Worm (Caenorhabditis elegans) whole organism, L1 larva: ENCODE data around the gene col-166.
A peak's percentile ranks its signal among the peaks of the same experiment; 100 is the strongest.

ENCODE experiments used
- C34B4.2 ChIP-seq: sonication (generic microtip); optimal IDR thresholded peaks from 2 replicates; lab custom pipeline; 2017; ENCODE audit warnings: mild to moderate bottlenecking, missing genetic modification characterization, missing compliant biosample characterization
- F16B12.6 ChIP-seq: fragments of 150-350 bp; optimal IDR thresholded peaks from 2 replicates; lab custom pipeline; 2014; ENCODE audit warnings: missing biosample characterization, missing genetic modification characterization
- Y116A8C.19 ChIP-seq: sonication (generic microtip); optimal IDR thresholded peaks from 2 replicates; lab custom pipeline; 2016; ENCODE audit warnings: missing compliant biosample characterization, missing genetic modification characterization, borderline replicate concordance
- alr-1 ChIP-seq: fragments of 200-800 bp; sonication (Bioruptor generic); optimal IDR thresholded peaks from 2 replicates; lab custom pipeline; 2018; ENCODE audit warnings: borderline replicate concordance, mild to moderate bottlenecking, missing genetic modification characterization, missing compliant biosample characterization
- ama-1 ChIP-seq: fragments of 150-350 bp; optimal IDR thresholded peaks from 2 replicates; lab custom pipeline; 2014
- blmp-1 ChIP-seq: fragments of 150-350 bp; optimal IDR thresholded peaks from 2 replicates; lab custom pipeline; 2014; ENCODE audit warnings: missing biosample characterization, missing genetic modification characterization
- ceh-63 ChIP-seq: fragments of 200-800 bp; sonication (Bioruptor generic); optimal IDR thresholded peaks from 2 replicates; lab custom pipeline; 2018; ENCODE audit warnings: mild to moderate bottlenecking, missing genetic modification characterization, missing compliant biosample characterization
- ceh-8 ChIP-seq: fragments of 200-800 bp; sonication (Bioruptor generic); optimal IDR thresholded peaks from 2 replicates; lab custom pipeline; 2018; ENCODE audit warnings: mild to moderate bottlenecking, missing genetic modification characterization, moderate library complexity, missing compliant biosample characterization
- ceh-88 ChIP-seq: fragments of 200-800 bp; sonication (Bioruptor generic); IDR thresholded peaks from 2 replicates; pipeline ENCODE4 v1.3.6; 2022; ENCODE audit warnings: missing genetic modification characterization, missing compliant biosample characterization
- ceh-90 ChIP-seq: sonication (generic microtip); optimal IDR thresholded peaks from 2 replicates; lab custom pipeline; 2016; ENCODE audit warnings: missing genetic modification characterization, missing compliant biosample characterization
- ces-1 ChIP-seq: fragments of 150-350 bp; optimal IDR thresholded peaks from 2 replicates; lab custom pipeline; 2014; ENCODE audit warnings: missing biosample characterization, missing genetic modification reagents, missing genetic modification characterization
- dpl-1 ChIP-seq, 3 experiments: fragments of 150-350 bp in 2 of 3; sonication (generic microtip) in 1 of 3; optimal IDR thresholded peaks; 2 replicates each; lab custom pipeline; 2014 to 2017; ENCODE audit warnings: missing biosample characterization in 3 of 3, missing genetic modification characterization in 3 of 3, missing genetic modification reagents in 3 of 3
- dsc-1 ChIP-seq: sonication (generic microtip); optimal IDR thresholded peaks from 2 replicates; lab custom pipeline; 2016; ENCODE audit warnings: mild to moderate bottlenecking, missing genetic modification characterization, missing compliant biosample characterization
- efl-3 ChIP-seq: fragments of 200-800 bp; sonication (Bioruptor generic); optimal IDR thresholded peaks from 2 replicates; lab custom pipeline; 2018; ENCODE audit warnings: mild to moderate bottlenecking, missing genetic modification characterization, missing compliant biosample characterization
- egl-13 ChIP-seq: sonication (generic microtip); optimal IDR thresholded peaks from 2 replicates; lab custom pipeline; 2016; ENCODE audit warnings: missing genotype, missing genetic modification reagents, missing genetic modification characterization, missing compliant biosample characterization
- egl-27 ChIP-seq, 2 experiments: fragments of 150-350 bp in 1 of 2; sonication (generic microtip); optimal IDR thresholded peaks; 3 replicates each; lab custom pipeline; 2017 to 2018; ENCODE audit warnings: missing biosample characterization in 2 of 2, missing genetic modification characterization in 2 of 2, missing genetic modification reagents in 2 of 2
- elt-2 ChIP-seq: sonication (generic microtip); optimal IDR thresholded peaks from 2 replicates; lab custom pipeline; 2016; ENCODE audit warnings: missing genetic modification characterization, mild to moderate bottlenecking, inconsistent platforms, missing compliant biosample characterization, missing genetic modification reagents
- elt-3 ChIP-seq, 6 experiments: fragments of 150-350 bp in 1 of 6; sonication (generic microtip); optimal IDR thresholded peaks; 2 replicates each; lab custom pipeline; 2017 to 2018; ENCODE audit warnings: missing biosample characterization in 6 of 6, missing genetic modification characterization in 6 of 6, inconsistent platforms in 1 of 6
- fos-1 ChIP-seq: fragments of 150-350 bp; optimal IDR thresholded peaks from 2 replicates; lab custom pipeline; 2014; ENCODE audit warnings: missing biosample characterization, missing genetic modification characterization
- hlh-4 ChIP-seq: sonication (generic microtip); optimal IDR thresholded peaks from 2 replicates; lab custom pipeline; 2016; ENCODE audit warnings: mild to moderate bottlenecking, missing genetic modification characterization, missing compliant biosample characterization
- hpl-2 ChIP-seq: fragments of 150-350 bp; optimal IDR thresholded peaks from 2 replicates; lab custom pipeline; 2014; ENCODE audit warnings: missing biosample characterization, missing genetic modification reagents, missing genetic modification characterization
- irx-1 ChIP-seq: sonication (generic microtip); optimal IDR thresholded peaks from 2 replicates; lab custom pipeline; 2016; ENCODE audit warnings: missing genetic modification characterization, missing compliant biosample characterization
- isw-1 ChIP-seq: fragments of 200-800 bp; sonication (Bioruptor generic); IDR thresholded peaks from 2 replicates; pipeline ENCODE4 v1.3.6; 2022; ENCODE audit warnings: missing genetic modification characterization, missing compliant biosample characterization
- jun-1 ChIP-seq: fragments of 150-350 bp; optimal IDR thresholded peaks from 2 replicates; lab custom pipeline; 2014; ENCODE audit warnings: missing biosample characterization, missing genetic modification reagents, missing genetic modification characterization
- lin-14 ChIP-seq: fragments of 200-800 bp; sonication (Bioruptor generic); optimal IDR thresholded peaks from 2 replicates; lab custom pipeline; 2018; ENCODE audit warnings: mild to moderate bottlenecking, missing genetic modification characterization, moderate library complexity, missing compliant biosample characterization
- lin-35 ChIP-seq, 2 experiments: fragments of 150-350 bp; optimal IDR thresholded peaks; 2 replicates each; lab custom pipeline; 2014; ENCODE audit warnings: missing biosample characterization in 2 of 2, missing genetic modification characterization in 2 of 2, missing genetic modification reagents in 2 of 2
- lin-39 ChIP-seq: fragments of 150-350 bp; optimal IDR thresholded peaks from 2 replicates; lab custom pipeline; 2014; ENCODE audit warnings: missing biosample characterization, missing genetic modification reagents, missing genetic modification characterization
- lir-3 ChIP-seq: sonication (generic microtip); optimal IDR thresholded peaks from 2 replicates; lab custom pipeline; 2016; ENCODE audit warnings: mild to moderate bottlenecking, missing genetic modification characterization, moderate library complexity, missing compliant biosample characterization; ENCODE audit not compliant: poor library complexity
- lsy-2 ChIP-seq, 2 experiments: fragments of 150-350 bp; optimal IDR thresholded peaks; 2 replicates each; lab custom pipeline; 2014; ENCODE audit warnings: missing biosample characterization in 2 of 2, missing genetic modification characterization in 2 of 2
- mab-9 ChIP-seq: fragments of 200-800 bp; sonication (Bioruptor generic); IDR thresholded peaks from 2 replicates; pipeline ENCODE4 v1.3.6; 2022; ENCODE audit warnings: missing genetic modification reagents, missing genetic modification characterization, missing compliant biosample characterization
- mdl-1 ChIP-seq, 2 experiments: fragments of 150-350 bp; optimal IDR thresholded peaks; 2 replicates each; lab custom pipeline; 2014 to 2017; ENCODE audit warnings: missing biosample characterization in 2 of 2, missing genetic modification characterization in 2 of 2, inconsistent platforms in 1 of 2
- nhr-12 ChIP-seq: sonication (generic microtip); optimal IDR thresholded peaks from 2 replicates; lab custom pipeline; 2017; ENCODE audit warnings: missing biosample characterization, missing genetic modification characterization
- nhr-19 ChIP-seq: fragments of 200-800 bp; sonication (Bioruptor generic); conservative IDR thresholded peaks from 2 replicates; pipeline ENCODE4 v1.3.6; 2022; ENCODE audit warnings: missing genetic modification characterization, missing compliant biosample characterization
- nhr-20 ChIP-seq: sonication (generic microtip); optimal IDR thresholded peaks from 2 replicates; lab custom pipeline; 2016; ENCODE audit warnings: mild to moderate bottlenecking, missing genetic modification characterization, missing compliant biosample characterization
- nhr-237 ChIP-seq: fragments of 150-350 bp; optimal IDR thresholded peaks from 2 replicates; lab custom pipeline; 2014; ENCODE audit warnings: missing biosample characterization, missing genetic modification characterization
- nhr-47 ChIP-seq: sonication (generic microtip); optimal IDR thresholded peaks from 2 replicates; lab custom pipeline; 2016; ENCODE audit warnings: mild to moderate bottlenecking, missing genetic modification characterization, moderate library complexity, missing compliant biosample characterization
- nhr-71 ChIP-seq: sonication (generic microtip); optimal IDR thresholded peaks from 2 replicates; lab custom pipeline; 2016; ENCODE audit warnings: mild to moderate bottlenecking, missing genetic modification characterization, moderate library complexity, missing compliant biosample characterization
- nhr-76 ChIP-seq: sonication (generic microtip); optimal IDR thresholded peaks from 2 replicates; lab custom pipeline; 2017; ENCODE audit warnings: missing biosample characterization, missing genetic modification characterization
- pax-3 ChIP-seq: fragments of 200-800 bp; sonication (Bioruptor generic); optimal IDR thresholded peaks from 2 replicates; lab custom pipeline; 2018; ENCODE audit warnings: mild to moderate bottlenecking, missing genetic modification characterization, moderate library complexity, missing compliant biosample characterization
- rnt-1 ChIP-seq: sonication (generic microtip); optimal IDR thresholded peaks from 2 replicates; lab custom pipeline; 2016; ENCODE audit warnings: mild to moderate bottlenecking, missing genetic modification characterization, moderate library complexity, missing compliant biosample characterization
- snpc-4 ChIP-seq: fragments of 150-350 bp; optimal IDR thresholded peaks from 2 replicates; lab custom pipeline; 2014; ENCODE audit warnings: missing biosample characterization, missing genetic modification characterization
- snu-23 ChIP-seq: sonication (generic microtip); optimal IDR thresholded peaks from 2 replicates; lab custom pipeline; 2016; ENCODE audit warnings: missing genetic modification characterization, missing compliant biosample characterization
- sup-37 ChIP-seq: fragments of 200-800 bp; sonication (Bioruptor generic); optimal IDR thresholded peaks from 2 replicates; lab custom pipeline; 2018; ENCODE audit warnings: mild to moderate bottlenecking, missing genetic modification characterization, missing compliant biosample characterization
- swsn-7 ChIP-seq: sonication (generic microtip); optimal IDR thresholded peaks from 2 replicates; lab custom pipeline; 2016; ENCODE audit warnings: missing genetic modification characterization, missing compliant biosample characterization
- tbx-2 ChIP-seq: sonication (generic microtip); optimal IDR thresholded peaks from 2 replicates; lab custom pipeline; 2016; ENCODE audit warnings: missing genetic modification characterization, missing compliant biosample characterization
- tlp-1 ChIP-seq: fragments of 150-350 bp; optimal IDR thresholded peaks from 2 replicates; lab custom pipeline; 2014; ENCODE audit warnings: missing biosample characterization, missing genetic modification characterization
- unc-130 ChIP-seq: fragments of 150-350 bp; optimal IDR thresholded peaks from 2 replicates; lab custom pipeline; 2017; ENCODE audit warnings: missing biosample characterization, missing genetic modification characterization, inconsistent platforms
- unc-30 ChIP-seq: sonication (generic microtip); optimal IDR thresholded peaks from 2 replicates; lab custom pipeline; 2017; ENCODE audit warnings: missing biosample characterization, missing genetic modification characterization
- unc-98 ChIP-seq: fragments of 200-800 bp; sonication (Bioruptor generic); IDR thresholded peaks from 2 replicates; pipeline ENCODE4 v1.3.6; 2022; ENCODE audit warnings: missing genetic modification characterization, missing compliant biosample characterization
- zip-4 ChIP-seq: fragments of 200-800 bp; sonication (Bioruptor generic); optimal IDR thresholded peaks from 2 replicates; lab custom pipeline; 2018; ENCODE audit warnings: mild to moderate bottlenecking, missing genetic modification characterization, moderate library complexity, missing compliant biosample characterization

The col-166 gene

ce11 chrX:6255561-6255960 lies 24.3 kb upstream of the col-166 start (continued):
- TF ChIP-seq hpl-2, result no peak
- peak; percentile 98 for TF ChIP-seq nhr-71
- TF ChIP-seq nhr-19 (GFP tag; lab: Robert Waterston, UW), result peak; percentile 93
- TF ChIP-seq mab-9 (GFP tag; lab: Robert Waterston, UW), result peak; percentile 48; the same call in 1 of the 2 replicates
- TF ChIP-seq lin-14 (GFP tag; lab: Kevin White, UChicago), result peak; percentile 96
- TF ChIP-seq lin-35 (GFP tag; optimal IDR thresholded peaks at IDR 0.05; lab: Kevin White, UChicago), result peak; percentile 53 to 86
- TF ChIP-seq elt-3 (tag; optimal IDR thresholded peaks at IDR 0.05; lab: Kevin White, UChicago), result peak in 2 of 6 experiments; percentile 71 to 86
- peak; percentile 69 for TF ChIP-seq swsn-7 (tag; lab: Kevin White, UChicago)
- TF ChIP-seq mdl-1 (tag; optimal IDR thresholded peaks at IDR 0.05; lab: Kevin White, UChicago), result peak in 1 of 2 experiments; percentile 99
- peak; percentile 9 for TF ChIP-seq pax-3 (tag; lab: Kevin White, UChicago)
- TF ChIP-seq alr-1, result no peak
- TF ChIP-seq lin-39 (tag; lab: Kevin White, UChicago), result peak; percentile 71
- peak; percentile 65 for TF ChIP-seq lir-3 (tag; lab: Kevin White, UChicago)
- TF ChIP-seq sup-37 (GFP tag; lab: Kevin White, UChicago), result peak; percentile 56
- TF ChIP-seq Y116A8C.19 (tag; lab: Kevin White, UChicago), result no peak
- TF ChIP-seq nhr-20 (tag; lab: Kevin White, UChicago), result peak; percentile 97
- TF ChIP-seq C34B4.2, result no peak
- no peak for TF ChIP-seq nhr-12 (tag; lab: Kevin White, UChicago)
- TF ChIP-seq ama-1, result peak; percentile 74
- TF ChIP-seq zip-4 (GFP tag; lab: Kevin White, UChicago), result peak; percentile 3
- TF ChIP-seq nhr-47 (tag; lab: Kevin White, UChicago), result peak; percentile 78
- TF ChIP-seq tlp-1 (tag; lab: Kevin White, UChicago), result no peak
- no peak for TF ChIP-seq egl-27 (tag; optimal IDR thresholded peaks at IDR 0.05; lab: Kevin White, UChicago)
- TF ChIP-seq jun-1 (tag; lab: Kevin White, UChicago), result peak; percentile 15
- peak; percentile 90 for TF ChIP-seq tbx-2 (tag; lab: Kevin White, UChicago)
- no peak for TF ChIP-seq F16B12.6 (tag; lab: Kevin White, UChicago)
- TF ChIP-seq nhr-76, result no peak

- TF ChIP-seq nhr-71 (peak; percentile 50), lin-14 (GFP tag; lab: Kevin White, UChicago) (peak; percentile 42), nhr-237 (no peak), efl-3 (no peak), dpl-1 (GFP tag; optimal IDR thresholded peaks at IDR 0.05; lab: Kevin White, UChicago) (no peak), lsy-2 (tag; optimal IDR thresholded peaks at IDR 0.05; lab: Kevin White, UChicago) (peak in 1 of 2 experiments; percentile 46), Y116A8C.19 (tag; lab: Kevin White, UChicago) (no peak), mdl-1 (tag; optimal IDR thresholded peaks at IDR 0.05; lab: Kevin White, UChicago) (peak in 1 of 2 experiments; percentile 60), swsn-7 (tag; lab: Kevin White, UChicago) (no peak), unc-98 (no peak), snpc-4 (tag; lab: Kevin White, UChicago) (no peak), ceh-8 (GFP tag; lab: Kevin White, UChicago) (no peak), dsc-1 (tag; lab: Kevin White, UChicago) (no peak), ces-1 (GFP tag; lab: Kevin White, UChicago) (no peak), isw-1 (no peak), nhr-20 (tag; lab: Kevin White, UChicago) (peak; percentile 73), unc-130 (no peak), elt-2 (tag; lab: Kevin White, UChicago) (peak; percentile 78), fos-1 (tag; lab: Kevin White, UChicago) (peak; percentile 9), nhr-47 (tag; lab: Kevin White, UChicago) (no peak), ceh-90 (tag; lab: Kevin White, UChicago) (no peak), snu-23 (GFP tag; lab: Kevin White, UChicago) (peak; percentile 3), irx-1 (tag; lab: Kevin White, UChicago) (no peak), ceh-88 (GFP tag; lab: Robert Waterston, UW) (no peak), rnt-1 (peak; percentile 47), ceh-63 (GFP tag; lab: Kevin White, UChicago) (no peak), nhr-19 (GFP tag; lab: Robert Waterston, UW) (peak; percentile 11; the same call in 1 of the 2 replicates), tbx-2 (tag; lab: Kevin White, UChicago) (no peak), elt-3 (tag; optimal IDR thresholded peaks at IDR 0.05; lab: Kevin White, UChicago) (no peak), hlh-4 (tag; lab: Kevin White, UChicago) (no peak), blmp-1 (tag; lab: Kevin White, UChicago) (no peak), unc-30 (tag; lab: Kevin White, UChicago) (no peak), egl-13 (tag; lab: Kevin White, UChicago) (no peak)
Measured at ce11 chrX:6256430-6256829, 23.4 kb upstream of the col-166 start.
